Fruit fly (Drosophila melanogaster): Measurements from ENCODE around the gene Aduk.
A peak's percentile ranks its signal among the peaks of the same experiment; 100 is the strongest.

The Aduk gene

dm6 chr3R:9347702-9348378 lies 13.3 kb upstream of the Aduk start (continued):
- TF ChIP-seq Sry-β (GFP tag; optimal IDR thresholded peaks at IDR 0.05): no peak
- TF ChIP-seq CG6791 (GFP tag; IDR thresholded peaks at IDR 0.05; ENCODE audit: partially characterized antibody): no peak
- no peak for TF ChIP-seq caup (GFP tag; optimal IDR thresholded peaks at IDR 0.05; ENCODE audit: severe bottlenecking)
- TF ChIP-seq Xrp1 (GFP tag; IDR thresholded peaks at IDR 0.05): peak; percentile 61
- peak; percentile 5 for TF ChIP-seq D19A (tag; optimal IDR thresholded peaks at IDR 0.05)
- TF ChIP-seq Atf-2 (GFP tag; optimal IDR thresholded peaks at IDR 0.05): no peak
- TF ChIP-seq bab2 (GFP tag; optimal IDR thresholded peaks at IDR 0.05): no peak
- TF ChIP-seq CG7786 (GFP tag; optimal IDR thresholded peaks at IDR 0.05): no peak
- no peak for TF ChIP-seq exex (tag; optimal IDR thresholded peaks at IDR 0.05)
- no peak for TF ChIP-seq CG9215 (GFP tag; IDR thresholded peaks at IDR 0.05)
- peak in 1 of 2 experiments; percentile 5 for TF ChIP-seq chif (GFP tag; optimal IDR thresholded peaks at IDR 0.05)
- TF ChIP-seq CG12942 (GFP tag; optimal IDR thresholded peaks at IDR 0.05): no peak
- TF ChIP-seq CG6654 (GFP tag; optimal IDR thresholded peaks at IDR 0.05): no peak
- peak; percentile 29 for TF ChIP-seq CG2712 (tag; optimal IDR thresholded peaks at IDR 0.05)
- no peak for TF ChIP-seq CHES-1-like (GFP tag; optimal IDR thresholded peaks at IDR 0.05)
- no peak for TF ChIP-seq CG8944 (GFP tag; optimal IDR thresholded peaks at IDR 0.05)
- 0 out of 3 replicates have a peak, but pooled peaks have one; percentile 43 for TF ChIP-seq so (GFP tag; IDR thresholded peaks at IDR 0.05)
- no peak for TF ChIP-seq run (tag; optimal IDR thresholded peaks at IDR 0.05)
- no peak for TF ChIP-seq CTCF (GFP tag; optimal IDR thresholded peaks at IDR 0.05)
- TF ChIP-seq tio (GFP tag; optimal IDR thresholded peaks at IDR 0.05): peak; percentile 20
- no peak for TF ChIP-seq pum (GFP tag; optimal IDR thresholded peaks at IDR 0.05)
- peak; percentile 28 for TF ChIP-seq CG33557 (GFP tag; optimal IDR thresholded peaks at IDR 0.05)
- TF ChIP-seq wdn (GFP tag; IDR thresholded peaks at IDR 0.05): no peak
- TF ChIP-seq C15 (GFP tag; IDR thresholded peaks at IDR 0.05): no peak
- TF ChIP-seq cg (GFP tag; optimal IDR thresholded peaks at IDR 0.05): no peak
- no peak for TF ChIP-seq emc (GFP tag; optimal IDR thresholded peaks at IDR 0.05)
- no peak for TF ChIP-seq Spps (tag; optimal IDR thresholded peaks at IDR 0.05)
- TF ChIP-seq Doc3 (GFP tag; IDR thresholded peaks at IDR 0.05; ENCODE audit: partially characterized antibody): no peak
- peak; percentile 28 for TF ChIP-seq Blimp-1 (GFP tag; optimal IDR thresholded peaks at IDR 0.05)
- TF ChIP-seq Nf-YC (tag; optimal IDR thresholded peaks at IDR 0.05): no peak
- no peak for TF ChIP-seq ranshi (GFP tag; IDR thresholded peaks at IDR 0.05)
- no peak for TF ChIP-seq slp2 (GFP tag; optimal IDR thresholded peaks at IDR 0.05)
- no peak for TF ChIP-seq h (optimal IDR thresholded peaks at IDR 0.05)
- TF ChIP-seq CG30020 (tag; optimal IDR thresholded peaks at IDR 0.05): no peak
- TF ChIP-seq CG34376 (GFP tag; optimal IDR thresholded peaks at IDR 0.05): no peak
- no peak for TF ChIP-seq CG12155 (GFP tag; optimal IDR thresholded peaks at IDR 0.05)
- TF ChIP-seq CG18599 (GFP tag; optimal IDR thresholded peaks at IDR 0.05): peak; percentile 46
- no peak for TF ChIP-seq sr (GFP tag; IDR thresholded peaks at IDR 0.05)
- no peak for TF ChIP-seq CG30431 (GFP tag; optimal IDR thresholded peaks at IDR 0.05)
- TF ChIP-seq Nf-YA (GFP tag; IDR thresholded peaks at IDR 0.05): no peak
- TF ChIP-seq insv (GFP tag; optimal IDR thresholded peaks at IDR 0.05): no peak
- no peak for TF ChIP-seq fd3F (GFP tag; optimal IDR thresholded peaks at IDR 0.05)
- peak; percentile 3 for TF ChIP-seq gcm (GFP tag; optimal IDR thresholded peaks at IDR 0.05)
- no peak for TF ChIP-seq yki (optimal IDR thresholded peaks at IDR 0.05)
- peak in 1 of 3 experiments; percentile 48 for TF ChIP-seq lola (GFP tag; optimal IDR thresholded peaks at IDR 0.05)
- TF ChIP-seq zfh1 (GFP tag; IDR thresholded peaks at IDR 0.05): 0 out of 3 replicates have a peak, but pooled peaks have one; percentile 22
- TF ChIP-seq cwo (GFP tag; optimal IDR thresholded peaks at IDR 0.05): no peak
- no peak for TF ChIP-seq disco-r (GFP tag; optimal IDR thresholded peaks at IDR 0.05)
- TF ChIP-seq tx (GFP tag; optimal IDR thresholded peaks at IDR 0.05): no peak
- TF ChIP-seq Oli (tag; optimal IDR thresholded peaks at IDR 0.05): peak; percentile 31
- peak; percentile 83 for TF ChIP-seq Drgx (GFP tag; IDR thresholded peaks at IDR 0.05)

Measured in whole organism, embryonic.